Fruit fly (Drosophila melanogaster) whole organism, embryonic: ENCODE results near the gene qtc.

ENCODE experiments used
- Atf-2 ChIP-seq: fragments of 200-800 bp; sonication (Bioruptor generic); optimal IDR thresholded peaks from 2 replicates; lab custom pipeline; 2016; ENCODE audit warnings: missing biosample characterization, missing genetic modification characterization
- Awh ChIP-seq: fragments of 200-800 bp; sonication (Bioruptor generic); IDR thresholded peaks from 2 replicates; pipeline ENCODE4, ENCODE4 v1.3.6; 2022; ENCODE audit warnings: missing biosample characterization, missing genetic modification characterization
- Bgb ChIP-seq: fragments of 200-800 bp; sonication (Bioruptor generic); IDR thresholded peaks from 2 replicates; pipeline ENCODE4 v1.3.6; 2022; ENCODE audit warnings: missing biosample characterization, missing genetic modification characterization; ENCODE audit not compliant: partially characterized antibody
- CG10267 ChIP-seq: fragments of 200-800 bp; sonication (Bioruptor generic); optimal IDR thresholded peaks from 2 replicates; lab custom pipeline; 2018; ENCODE audit warnings: missing biosample characterization, mild to moderate bottlenecking, missing genetic modification characterization, moderate library complexity
- CG11398 ChIP-seq: fragments of 200-800 bp; sonication (Bioruptor generic); optimal IDR thresholded peaks from 2 replicates; lab custom pipeline; 2016; ENCODE audit warnings: missing biosample characterization, missing genetic modification characterization
- CG12299 ChIP-seq: fragments of 200-800 bp; sonication (Bioruptor generic); optimal IDR thresholded peaks from 2 replicates; lab custom pipeline; 2018; ENCODE audit warnings: missing biosample characterization, mild to moderate bottlenecking, missing genetic modification characterization
- CG14860 ChIP-seq: fragments of 200-800 bp; sonication (Bioruptor generic); IDR thresholded peaks from 3 replicates; pipeline ENCODE4 v1.3.6; 2022; ENCODE audit warnings: missing biosample characterization, missing genetic modification characterization; ENCODE audit not compliant: partially characterized antibody
- CG15514 ChIP-seq: fragments of 200-800 bp; sonication (Bioruptor generic); optimal IDR thresholded peaks from 3 replicates; lab custom pipeline; 2017; ENCODE audit warnings: missing biosample characterization, missing genetic modification characterization, mild to moderate bottlenecking, moderate library complexity, missing genetic modification reagents
- CG1603 ChIP-seq: fragments of 200-800 bp; sonication (Bioruptor generic); optimal IDR thresholded peaks from 2 replicates; lab custom pipeline; 2019; ENCODE audit warnings: missing biosample characterization, mild to moderate bottlenecking, missing genetic modification characterization, moderate library complexity
- CG17385 ChIP-seq: fragments of 200-800 bp; sonication (Bioruptor generic); optimal IDR thresholded peaks from 3 replicates; lab custom pipeline; 2018; ENCODE audit warnings: missing biosample characterization, mild to moderate bottlenecking, missing genetic modification characterization
- CG2202 ChIP-seq: fragments of 200-800 bp; sonication (Bioruptor generic); optimal IDR thresholded peaks from 2 replicates; lab custom pipeline; 2018; ENCODE audit warnings: missing biosample characterization, mild to moderate bottlenecking, missing genetic modification characterization
- CG34422 ChIP-seq: fragments of 200-800 bp; sonication (Bioruptor generic); IDR thresholded peaks from 3 replicates; pipeline ENCODE4 v1.3.6; 2022; ENCODE audit warnings: missing biosample characterization, missing genetic modification characterization
- CG4328 ChIP-seq: fragments of 200-800 bp; sonication (Bioruptor generic); optimal IDR thresholded peaks from 3 replicates; lab custom pipeline; 2017; ENCODE audit warnings: missing biosample characterization, missing genetic modification reagents, missing genetic modification characterization
- CG5180 ChIP-seq: fragments of 200-800 bp; sonication (Bioruptor generic); optimal IDR thresholded peaks from 3 replicates; lab custom pipeline; 2017; ENCODE audit warnings: missing biosample characterization, missing genetic modification characterization, mild to moderate bottlenecking, moderate library complexity, missing genetic modification reagents
- CG8478 ChIP-seq: fragments of >200 bp; optimal IDR thresholded peaks from 2 replicates; lab custom pipeline; 2018
- CG8765 ChIP-seq: fragments of 200-800 bp; sonication (Bioruptor generic); IDR thresholded peaks from 2 replicates; pipeline ENCODE4 v1.3.6; 2022; ENCODE audit warnings: missing biosample characterization, missing genetic modification characterization
- CG9817 ChIP-seq: fragments of 200-800 bp; sonication (Bioruptor generic); optimal IDR thresholded peaks from 2 replicates; lab custom pipeline; 2018; ENCODE audit warnings: missing biosample characterization, mild to moderate bottlenecking, missing genetic modification characterization, moderate library complexity
- CTCF ChIP-seq: fragments of 200-800 bp; sonication (Bioruptor generic); optimal IDR thresholded peaks from 2 replicates; lab custom pipeline; 2017; ENCODE audit warnings: missing biosample characterization, mild to moderate bottlenecking, missing genetic modification characterization, moderate library complexity
- Dfd ChIP-seq, 2 experiments: fragments of >200 bp; optimal IDR thresholded peaks; 2 replicates each; lab custom pipeline; 2017; ENCODE audit warnings: missing biosample characterization in 2 of 2, missing genetic modification characterization in 2 of 2
- Dip2 ChIP-seq: fragments of 200-800 bp; sonication (Bioruptor generic); IDR thresholded peaks from 2 replicates; pipeline ENCODE4 v1.3.6; 2022; ENCODE audit warnings: missing biosample characterization, missing genetic modification characterization
- Dp ChIP-seq: fragments of 200-800 bp; sonication (Bioruptor generic); optimal IDR thresholded peaks from 2 replicates; lab custom pipeline; 2018; ENCODE audit warnings: missing biosample characterization, mild to moderate bottlenecking, missing genetic modification characterization, moderate library complexity
- E2f1 ChIP-seq: fragments of 200-800 bp; sonication (Bioruptor generic); IDR thresholded peaks from 2 replicates; pipeline ENCODE4 v1.3.6; 2022; ENCODE audit warnings: missing biosample characterization, missing genetic modification characterization
- ERR ChIP-seq: fragments of 200-800 bp; sonication (Bioruptor generic); optimal IDR thresholded peaks from 2 replicates; lab custom pipeline; 2016; ENCODE audit warnings: missing biosample characterization, missing genetic modification characterization
- Ets65A ChIP-seq: fragments of 200-800 bp; sonication (Bioruptor generic); peaks from one replicate; lab custom pipeline; 2016; ENCODE audit warnings: missing biosample characterization, missing genetic modification characterization
- Fer2 ChIP-seq: fragments of 200-800 bp; sonication (Bioruptor generic); optimal IDR thresholded peaks from 2 replicates; lab custom pipeline; 2018; ENCODE audit warnings: missing biosample characterization, mild to moderate bottlenecking, missing genetic modification characterization, moderate library complexity
- HHEX ChIP-seq: fragments of 200-800 bp; sonication (Bioruptor generic); optimal IDR thresholded peaks from 3 replicates; lab custom pipeline; 2017; ENCODE audit warnings: missing biosample characterization, mild to moderate bottlenecking, missing genetic modification characterization, missing genetic modification reagents
- HLHmδ ChIP-seq: fragments of 200-800 bp; sonication (Bioruptor generic); optimal IDR thresholded peaks from 2 replicates; lab custom pipeline; 2018; ENCODE audit warnings: missing biosample characterization, mild to moderate bottlenecking, missing genetic modification characterization, moderate library complexity
- Hand ChIP-seq: fragments of 200-800 bp; sonication (Bioruptor generic); optimal IDR thresholded peaks from 2 replicates; lab custom pipeline; 2017; ENCODE audit warnings: mild to moderate bottlenecking, missing biosample characterization, missing genetic modification reagents, missing genetic modification characterization
- Hmr ChIP-seq: fragments of 200-800 bp; sonication (Bioruptor generic); optimal IDR thresholded peaks from 3 replicates; lab custom pipeline; 2017; ENCODE audit warnings: mild to moderate bottlenecking, missing biosample characterization, missing genetic modification reagents, missing genetic modification characterization
- Hr78 ChIP-seq, 2 experiments: fragments of 200-800 bp in 1 of 2; fragments of >200 bp in 1 of 2; sonication (Bioruptor generic) in 1 of 2; optimal IDR thresholded peaks; 2 replicates each; lab custom pipeline; 2017 to 2019; ENCODE audit warnings: missing biosample characterization in 2 of 2, missing genetic modification characterization in 2 of 2, mild to moderate bottlenecking in 1 of 2, moderate library complexity in 1 of 2
- Jarid2 ChIP-seq: fragments of 200-800 bp; sonication (Bioruptor generic); optimal IDR thresholded peaks from 3 replicates; lab custom pipeline; 2017; ENCODE audit warnings: mild to moderate bottlenecking, missing biosample characterization, missing genetic modification reagents, missing genetic modification characterization
- Pdp1 ChIP-seq, 2 experiments: fragments of 200-800 bp; sonication (Bioruptor generic); optimal IDR thresholded peaks; 3 replicates each; lab custom pipeline; 2016; ENCODE audit warnings: missing biosample characterization in 2 of 2, missing genetic modification characterization in 2 of 2, mild to moderate bottlenecking in 1 of 2, moderate library complexity in 1 of 2
- Sox100B ChIP-seq: fragments of 200-800 bp; sonication (Bioruptor generic); optimal IDR thresholded peaks from 3 replicates; lab custom pipeline; 2018; ENCODE audit warnings: missing biosample characterization, mild to moderate bottlenecking, missing genetic modification characterization
- YL-1 ChIP-seq: fragments of 200-800 bp; sonication (Bioruptor generic); optimal IDR thresholded peaks from 3 replicates; lab custom pipeline; 2017; ENCODE audit warnings: missing biosample characterization, mild to moderate bottlenecking, missing genetic modification characterization
- ap ChIP-seq: fragments of 200-800 bp; sonication (Bioruptor generic); IDR thresholded peaks from 2 replicates; pipeline ENCODE4 v1.3.6; 2022; ENCODE audit warnings: missing biosample characterization, missing genetic modification characterization
- bigmax ChIP-seq: fragments of 200-800 bp; sonication (Bioruptor generic); optimal IDR thresholded peaks from 2 replicates; lab custom pipeline; 2018; ENCODE audit warnings: missing biosample characterization, mild to moderate bottlenecking, missing genetic modification characterization
- bsh ChIP-seq, 2 experiments: fragments of 200-800 bp; sonication (Bioruptor generic); optimal IDR thresholded peaks; 2 replicates each; lab custom pipeline; 2017 to 2018; ENCODE audit warnings: mild to moderate bottlenecking in 2 of 2, missing biosample characterization in 2 of 2, missing genetic modification characterization in 2 of 2, moderate library complexity in 1 of 2
- crol ChIP-seq: fragments of 200-800 bp; sonication (Bioruptor generic); IDR thresholded peaks from 2 replicates; pipeline ENCODE4 v1.3.6; 2022; ENCODE audit warnings: missing biosample characterization, missing genetic modification characterization
- insv ChIP-seq, 2 experiments: fragments of 200-800 bp; sonication (Bioruptor generic); optimal IDR thresholded peaks; 3 replicates each; lab custom pipeline; 2016 to 2018; ENCODE audit warnings: missing biosample characterization in 2 of 2, missing genetic modification characterization in 2 of 2
- jing ChIP-seq: fragments of 200-800 bp; sonication (Bioruptor generic); optimal IDR thresholded peaks from 2 replicates; lab custom pipeline; 2018; ENCODE audit warnings: missing biosample characterization, mild to moderate bottlenecking, missing genetic modification characterization
- lab ChIP-seq: fragments of 200-800 bp; sonication (Bioruptor generic); optimal IDR thresholded peaks from 3 replicates; lab custom pipeline; 2017; ENCODE audit warnings: missing biosample characterization, missing genetic modification characterization, mild to moderate bottlenecking, moderate library complexity, missing genetic modification reagents
- lilli ChIP-seq: fragments of 200-800 bp; sonication (Bioruptor generic); optimal IDR thresholded peaks from 3 replicates; lab custom pipeline; 2016; ENCODE audit warnings: missing biosample characterization, missing genetic modification characterization
- nerfin-2 ChIP-seq: fragments of 200-800 bp; sonication (Bioruptor generic); IDR thresholded peaks from 2 replicates; pipeline ENCODE4 v1.3.6; 2022; ENCODE audit warnings: missing biosample characterization, missing genetic modification characterization; ENCODE audit not compliant: partially characterized antibody
- pan ChIP-seq, 4 experiments: fragments of >200 bp in 3 of 4; fragments of 200-800 bp in 1 of 4; sonication (Bioruptor generic) in 1 of 4; optimal IDR thresholded peaks in 3 of 4; IDR thresholded peaks in 1 of 4; 2 replicates each; pipeline versions ENCODE4 v1.3.6 to Lab custom; 2017 to 2022; ENCODE audit warnings: missing biosample characterization in 2 of 4, missing genetic modification characterization in 2 of 4, mixed read lengths in 1 of 4
- sc ChIP-seq, 3 experiments: fragments of >200 bp in 2 of 3; fragments of 200-800 bp in 1 of 3; sonication (Bioruptor generic) in 1 of 3; optimal IDR thresholded peaks; 2 replicates in 2 of 3; 3 replicates in 1 of 3; lab custom pipeline; 2017; ENCODE audit warnings: mild to moderate bottlenecking in 1 of 3, missing biosample characterization in 1 of 3, missing genetic modification characterization in 1 of 3, missing genetic modification reagents in 1 of 3
- sr ChIP-seq: fragments of 200-800 bp; sonication (Bioruptor generic); IDR thresholded peaks from 3 replicates; pipeline ENCODE4 v1.3.6; 2022; ENCODE audit warnings: missing biosample characterization, missing genetic modification characterization
- vfl ChIP-seq: fragments of 200-800 bp; sonication (Bioruptor generic); optimal IDR thresholded peaks from 2 replicates; lab custom pipeline; 2016; ENCODE audit warnings: missing biosample characterization, missing genetic modification characterization

The qtc gene

DNA sequence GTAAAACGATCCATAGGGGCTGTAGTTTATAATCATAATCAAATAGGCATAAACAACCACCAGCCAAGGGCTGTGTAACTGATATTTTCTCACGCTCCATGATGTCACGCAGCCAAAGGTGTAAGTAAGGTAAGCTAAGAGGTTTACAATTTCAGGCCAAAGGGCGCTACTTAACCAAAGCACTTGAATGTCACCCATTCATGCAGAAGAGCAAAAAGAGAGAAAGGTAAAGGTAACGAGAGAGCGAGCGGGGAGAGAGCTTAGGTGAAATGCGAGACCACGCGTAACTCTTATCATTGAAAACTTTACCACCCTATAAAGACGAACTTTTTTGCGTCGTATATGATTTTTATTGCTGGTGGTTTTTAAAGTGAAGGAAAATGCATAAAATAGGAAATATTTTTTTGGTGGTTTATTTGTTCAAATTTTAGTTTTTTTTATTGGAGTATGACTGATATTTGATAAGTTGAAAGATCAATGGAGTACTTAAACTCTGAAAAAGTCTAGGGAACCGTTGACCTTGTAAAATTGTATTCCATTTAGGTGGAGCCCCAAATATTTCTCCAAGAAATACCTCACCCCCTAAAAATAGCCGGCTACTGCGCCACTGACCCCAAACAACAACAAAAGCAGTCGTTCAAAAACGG is 47.1 kb downstream of the qtc start (continued):
- TF ChIP-seq sc (optimal IDR thresholded peaks at IDR 0.05; lab: Kevin White, UChicago) = no peak
- TF ChIP-seq sc (GFP tag; optimal IDR thresholded peaks at IDR 0.05; lab: Kevin White, UChicago) = peak; percentile 91
- peak; percentile 71 for TF ChIP-seq sr (GFP tag; lab: Robert Waterston, UW)
- TF ChIP-seq Dp (GFP tag; lab: Kevin White, UChicago) = no peak
- peak; percentile 90 for TF ChIP-seq CG11398 (GFP tag; lab: Kevin White, UChicago)
- TF ChIP-seq ERR (GFP tag; lab: Kevin White, UChicago) = peak; percentile 95
- TF ChIP-seq Hr78 (GFP tag; optimal IDR thresholded peaks at IDR 0.05; lab: Kevin White, UChicago) = peak in 1 of 2 experiments; percentile 97
- 0 out of 2 replicates have a peak, but pooled peaks have one; percentile 7 for TF ChIP-seq Dip2
- peak; percentile 76; the same call in 1 of the 2 replicates for TF ChIP-seq CG8765 (GFP tag; lab: Robert Waterston, UW)
- no peak for TF ChIP-seq Bgb (GFP tag; lab: Robert Waterston, UW)
- TF ChIP-seq nerfin-2 (GFP tag; lab: Robert Waterston, UW) = no peak
- peak; percentile 93 for TF ChIP-seq ap
- peak; percentile 85 for TF ChIP-seq CG34422
- peak; percentile 68 for TF ChIP-seq CG1603
- peak; percentile 98 for TF ChIP-seq Atf-2 (GFP tag; lab: Kevin White, UChicago)
- TF ChIP-seq CG17385 = peak; percentile 90
- peak; percentile 91 to 98 for TF ChIP-seq Pdp1 (GFP tag; optimal IDR thresholded peaks at IDR 0.05; lab: Kevin White, UChicago)
- peak; percentile 85 for TF ChIP-seq CG4328 (GFP tag; lab: Kevin White, UChicago)
- TF ChIP-seq CG2202 = peak; percentile 61
- no peak for TF ChIP-seq CTCF (GFP tag; lab: Kevin White, UChicago)
- no peak for TF ChIP-seq CG14860 (GFP tag; lab: Robert Waterston, UW)
- TF ChIP-seq CG8478 (lab: Kevin White, UChicago) = no peak
- no peak for TF ChIP-seq bigmax (GFP tag; lab: Kevin White, UChicago)
- peak; percentile 67 to 88 for TF ChIP-seq bsh (GFP tag; optimal IDR thresholded peaks at IDR 0.05; lab: Kevin White, UChicago)
- peak; percentile 95 for TF ChIP-seq lab (GFP tag; lab: Kevin White, UChicago)
- TF ChIP-seq E2f1 (GFP tag; lab: Robert Waterston, UW) = peak; percentile 86
- TF ChIP-seq CG10267 (tag; lab: Kevin White, UChicago) = peak; percentile 84
- TF ChIP-seq Fer2 = peak; percentile 86
- no peak for TF ChIP-seq HLHmδ
- TF ChIP-seq CG5180 (GFP tag; lab: Kevin White, UChicago) = peak; percentile 87
- TF ChIP-seq lilli = peak; percentile 99
- TF ChIP-seq jing = peak; percentile 93
- TF ChIP-seq Hand (GFP tag; lab: Kevin White, UChicago) = peak; percentile 91
- peak; percentile 51 for TF ChIP-seq Jarid2 (GFP tag; lab: Kevin White, UChicago)
- peak; percentile 91 for TF ChIP-seq CG15514 (GFP tag; lab: Kevin White, UChicago)
- TF ChIP-seq pan (optimal IDR thresholded peaks at IDR 0.05; lab: Kevin White, UChicago) = no peak
- TF ChIP-seq pan (GFP tag; optimal IDR thresholded peaks at IDR 0.05 in 1 of 2, IDR thresholded peaks at IDR 0.05 in 1 of 2) = peak in 1 of 2 experiments; percentile 96
- TF ChIP-seq CG12299 (tag; lab: Kevin White, UChicago) = peak; percentile 82
- TF ChIP-seq CG9817 (tag; lab: Kevin White, UChicago) = peak; percentile 95
- TF ChIP-seq Awh (GFP tag; lab: Robert Waterston, UW) = peak; percentile 93
- TF ChIP-seq insv (GFP tag; optimal IDR thresholded peaks at IDR 0.05; lab: Kevin White, UChicago) = peak in 1 of 2 experiments; percentile 33
- TF ChIP-seq vfl (GFP tag; lab: Kevin White, UChicago) = peak; percentile 97
- TF ChIP-seq Dfd (GFP tag; optimal IDR thresholded peaks at IDR 0.05; lab: Kevin White, UChicago) = no peak
- peak; percentile 98 for TF ChIP-seq Hmr (GFP tag; lab: Kevin White, UChicago)
- TF ChIP-seq YL-1 (GFP tag; lab: Kevin White, UChicago) = peak; percentile 61
- TF ChIP-seq Sox100B = peak; percentile 93
- peak; percentile 99 for TF ChIP-seq Ets65A (GFP tag; lab: Kevin White, UChicago)
- TF ChIP-seq HHEX (GFP tag; lab: Kevin White, UChicago) = peak; percentile 94
- 0 out of 2 replicates have a peak, but pooled peaks have one; percentile 13 for TF ChIP-seq crol (GFP tag; lab: Robert Waterston, UW)
